Worm (Caenorhabditis elegans) whole organism, L1 larva: ENCODE data around the gene Y110A2AL.9.
A peak's percentile ranks its signal among the peaks of the same experiment; 100 is the strongest.

Experiments
- nhr-237 ChIP-seq: fragments of 150-350 bp; optimal IDR thresholded peaks from 2 replicates; lab custom pipeline; 2014; ENCODE audit warnings: missing biosample characterization, missing genetic modification characterization
- nhr-28 ChIP-seq: fragments of 150-350 bp; optimal IDR thresholded peaks from 2 replicates; lab custom pipeline; 2014; ENCODE audit warnings: missing biosample characterization, missing genetic modification characterization
- nhr-76 ChIP-seq: sonication (generic microtip); optimal IDR thresholded peaks from 2 replicates; lab custom pipeline; 2017; ENCODE audit warnings: missing biosample characterization, missing genetic modification characterization
- nhr-77 ChIP-seq: fragments of 150-350 bp; optimal IDR thresholded peaks from 2 replicates; lab custom pipeline; 2014; ENCODE audit warnings: missing biosample characterization, missing genetic modification characterization
- skn-1 ChIP-seq: fragments of 150-350 bp; optimal IDR thresholded peaks from 2 replicates; lab custom pipeline; 2014; ENCODE audit warnings: missing biosample characterization, missing genetic modification characterization
- unc-62 ChIP-seq: fragments of 150-350 bp; optimal IDR thresholded peaks from 2 replicates; lab custom pipeline; 2014; ENCODE audit warnings: missing biosample characterization, missing genetic modification reagents, missing genetic modification characterization

ce11 chrII:2888957-2889630 lies 22.7 kb upstream of the Y110A2AL.9 start, which contains the start of gene pinn-1:
- peak; percentile 67 for TF ChIP-seq nhr-77 (tag; lab: Kevin White, UChicago)
- TF ChIP-seq unc-62: no peak
- TF ChIP-seq nhr-28 (tag; lab: Kevin White, UChicago): no peak
- peak; percentile 84 for TF ChIP-seq skn-1 (tag; lab: Kevin White, UChicago)
- TF ChIP-seq nhr-76: no peak
- TF ChIP-seq nhr-237 (tag; lab: Kevin White, UChicago): peak; percentile 53
